Worm (Caenorhabditis elegans): ENCODE data around the gene flh-1.

- TF ChIP-seq him-1 (tag; optimal IDR thresholded peaks at IDR 0.05) (no peak), dao-5 (tag; optimal IDR thresholded peaks at IDR 0.05) (no peak), W03F9.2 (tag; optimal IDR thresholded peaks at IDR 0.05) (no peak)
Observed at ce11 chrIV:9264513-9264912, 443 bp upstream of the flh-1 start.
